Worm (Caenorhabditis elegans) whole organism, L4 larva: ENCODE results near the gene cab-1.

ENCODE experiments used
- jun-1 ChIP-seq: fragments of 150-350 bp; optimal IDR thresholded peaks from 2 replicates; lab custom pipeline; 2014; ENCODE audit warnings: missing biosample characterization, missing genetic modification reagents, missing genetic modification characterization
- nhr-6 ChIP-seq: fragments of 150-350 bp; optimal IDR thresholded peaks from 2 replicates; lab custom pipeline; 2014; ENCODE audit warnings: missing biosample characterization, missing genetic modification characterization
- pha-4 ChIP-seq, 2 experiments: fragments of 150-350 bp in 1 of 2; fragments of 200-800 bp in 1 of 2; sonication (Bioruptor generic) in 1 of 2; IDR thresholded peaks in 1 of 2; optimal IDR thresholded peaks in 1 of 2; 2 replicates each; pipeline versions ENCODE4 v1.3.6 to Lab custom; 2014 to 2022; ENCODE audit warnings: missing genetic modification characterization in 2 of 2, missing genetic modification reagents in 2 of 2, missing biosample characterization in 1 of 2, missing compliant biosample characterization in 1 of 2

DNA sequence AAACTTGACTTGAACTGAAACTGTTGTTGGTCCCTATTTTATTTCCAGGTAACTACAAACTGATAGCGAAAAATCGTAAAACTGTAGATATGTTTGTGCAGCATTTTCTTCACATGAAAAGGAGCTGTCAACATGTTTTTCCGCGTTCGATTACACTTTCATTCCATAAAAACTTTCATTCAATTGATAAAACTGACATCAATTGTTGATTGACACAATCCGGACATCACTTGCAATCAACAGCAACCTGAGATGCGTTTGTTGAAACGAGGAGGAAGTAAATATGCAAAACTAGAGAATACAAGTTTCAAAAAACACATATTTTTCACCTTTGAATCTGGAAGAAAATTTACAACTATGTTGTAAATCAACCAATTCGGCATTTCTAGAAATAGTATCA, 15.3 kb downstream of the cab-1 start:
- TF ChIP-seq jun-1 (tag; lab: Kevin White, UChicago) (no peak), pha-4 (GFP tag; IDR thresholded peaks at IDR 0.05; lab: Robert Waterston, UW) (no peak), pha-4 (tag; optimal IDR thresholded peaks at IDR 0.05; lab: Kevin White, UChicago) (no peak), nhr-6 (tag; lab: Kevin White, UChicago) (no peak)
